Worm (Caenorhabditis elegans) whole organism, L4/young adult: ENCODE measurements around the gene pal-1.
"Not testable (repeated sequence)": the region's sequence is repeated elsewhere in the genome, so short reads cannot be mapped to it uniquely, and the experiment has no call there.

Source experiments
- W03F9.2 ChIP-seq: fragments of 150-350 bp; optimal IDR thresholded peaks from 2 replicates; lab custom pipeline; 2014; ENCODE audit warnings: missing biosample characterization, missing genetic modification characterization
- dao-5 ChIP-seq: sonication (generic microtip); optimal IDR thresholded peaks from 2 replicates; lab custom pipeline; 2016; ENCODE audit warnings: missing genotype, missing genetic modification characterization, moderate library complexity, missing compliant biosample characterization
- him-1 ChIP-seq: sonication (generic microtip); optimal IDR thresholded peaks from 2 replicates; lab custom pipeline; 2016; ENCODE audit warnings: missing genotype, missing genetic modification reagents, missing genetic modification characterization, missing compliant biosample characterization

pal-1 gene

DNA sequence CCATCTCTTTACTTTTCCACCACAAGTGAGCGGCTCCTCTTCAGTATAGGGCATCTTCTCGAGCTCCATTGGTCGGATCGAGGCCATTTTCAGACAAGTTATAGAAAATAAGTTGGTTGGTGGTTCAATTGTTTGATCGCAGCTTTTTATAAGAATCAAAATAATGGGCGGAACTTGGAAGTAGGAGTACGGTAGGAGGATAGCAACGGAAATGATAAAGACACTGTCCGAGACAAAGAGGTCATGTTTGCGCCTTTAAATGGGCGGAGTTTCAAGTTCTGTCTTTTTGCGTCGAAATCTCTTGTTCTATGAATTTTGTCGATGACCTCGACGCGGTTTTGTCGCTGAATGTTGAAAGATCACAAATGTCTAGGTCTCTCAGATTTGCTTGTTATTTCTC is 12.8 kb upstream of the pal-1 start, which contains the start of gene F26A1.8:
F26A1.8 (minus strand) TSS at position 101 of the 400 bp plus-strand sequence.
- TF ChIP-seq him-1 (tag; lab: Kevin White, UChicago) = no peak
- TF ChIP-seq dao-5 (tag; lab: Kevin White, UChicago) = no peak
- no peak for TF ChIP-seq W03F9.2

DNA sequence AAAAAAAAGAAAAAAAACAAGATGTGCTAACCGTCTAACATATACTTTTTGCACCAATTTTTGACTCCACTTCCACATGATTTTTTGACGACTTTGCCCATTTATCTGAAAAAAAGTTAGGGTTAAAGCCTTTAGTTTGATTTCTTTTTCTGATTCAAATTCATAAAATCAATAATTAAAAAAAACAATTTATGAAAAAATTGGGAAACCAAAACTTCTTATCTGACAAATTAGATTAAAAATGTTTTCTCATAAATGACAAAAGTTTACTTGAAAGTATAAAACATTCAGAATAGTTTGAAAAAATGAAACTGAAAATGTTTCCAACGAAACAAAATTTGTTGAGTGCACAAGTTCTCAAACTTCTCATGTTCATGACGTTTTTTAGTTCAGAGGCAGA is 10.5 kb upstream of the pal-1 start, which contains the start of gene F26A1.7:
F26A1.7 (minus strand) TSS at position 101 of the 400 bp plus-strand sequence.
- TF ChIP-seq him-1 (tag; lab: Kevin White, UChicago) = no peak

DNA sequence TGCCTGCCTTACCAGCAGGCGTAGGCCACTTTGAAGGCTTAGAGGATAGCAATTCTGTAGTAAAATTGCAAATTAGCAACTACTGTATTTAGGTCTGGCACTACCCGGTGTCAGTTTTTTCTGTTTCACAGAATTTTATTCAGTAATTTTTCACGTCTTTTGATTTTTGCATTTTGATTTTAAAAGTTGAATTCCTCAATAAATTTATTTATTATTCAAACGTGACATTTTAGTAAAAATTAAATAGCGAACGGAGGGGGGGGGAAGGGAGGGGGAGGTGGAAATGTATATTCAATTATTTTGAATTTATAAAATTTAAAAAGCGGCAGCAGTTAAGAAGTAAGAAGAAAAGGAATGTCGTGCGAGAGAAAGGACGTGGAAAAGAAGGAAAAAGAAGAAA is 7.9 kb upstream of the pal-1 start, which contains the start of gene F26A1.4:
F26A1.4 (plus strand) TSS at position 301 of the 400 bp plus-strand sequence.
- TF ChIP-seq dao-5 (tag; lab: Kevin White, UChicago) = no peak
- TF ChIP-seq him-1 (tag; lab: Kevin White, UChicago) = no peak
- no peak for TF ChIP-seq W03F9.2

DNA sequence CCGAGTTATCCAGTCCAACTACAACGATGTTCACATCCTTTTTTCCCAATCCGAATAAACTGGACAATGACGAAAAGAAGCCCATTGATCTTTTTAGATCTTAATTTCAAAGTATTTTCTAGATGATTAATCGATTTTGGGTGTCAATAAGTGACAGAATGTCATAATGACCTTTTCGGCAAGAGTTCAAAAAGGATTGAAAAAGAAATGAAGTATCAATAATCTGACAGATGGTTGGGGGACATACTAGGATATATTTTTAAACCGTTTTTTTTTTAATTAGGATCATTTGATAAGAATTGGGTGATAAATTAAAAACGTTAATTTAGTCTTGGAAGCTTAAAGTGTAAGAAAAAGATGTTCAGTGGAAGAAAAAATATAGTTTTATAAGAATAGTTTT is 5.4 kb upstream of the pal-1 start, which contains the start of gene arl-6:
arl-6 (minus strand) TSS at position 101 of the 400 bp plus-strand sequence.
- no peak for TF ChIP-seq him-1 (tag; lab: Kevin White, UChicago)
- TF ChIP-seq W03F9.2 = no peak
- no peak for TF ChIP-seq dao-5 (tag; lab: Kevin White, UChicago)

DNA sequence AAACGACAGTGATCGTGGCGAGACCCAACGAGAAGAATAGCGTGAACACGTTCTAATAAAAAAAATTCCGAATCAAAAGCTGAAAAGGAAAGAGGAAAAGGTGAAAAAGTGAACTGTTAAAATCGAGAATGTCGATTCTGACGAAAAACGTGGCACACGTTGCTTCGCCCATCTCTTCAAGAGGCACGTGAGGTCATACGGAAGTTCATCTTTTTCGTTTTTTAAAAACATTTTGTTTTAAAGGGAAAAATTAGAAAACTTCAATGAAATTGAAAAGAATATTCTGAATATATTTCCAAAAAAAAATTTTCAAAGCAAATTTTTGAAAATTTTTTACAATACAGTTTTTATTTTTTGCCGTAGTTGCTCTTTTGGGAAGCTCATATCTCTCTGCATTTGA is 1.8 kb upstream of the pal-1 start, which contains the start of gene C38D4.7:
C38D4.7 (minus strand) TSS at position 101 of the 400 bp plus-strand sequence.
- no peak for TF ChIP-seq dao-5 (tag; lab: Kevin White, UChicago)
- no peak for TF ChIP-seq W03F9.2
- no peak for TF ChIP-seq him-1 (tag; lab: Kevin White, UChicago)

ce11 chrIII:4808089-4808488 is 1.3 kb downstream of the pal-1 start:
- TF ChIP-seq W03F9.2 (no peak), him-1 (tag; lab: Kevin White, UChicago) (no peak), dao-5 (tag; lab: Kevin White, UChicago) (no peak)

- TF ChIP-seq dao-5 (tag; lab: Kevin White, UChicago) (no peak), W03F9.2 (no peak)
Measured at ce11 chrIII:4806345-4806744, 3.0 kb downstream of the pal-1 start.

- TF ChIP-seq dao-5 (tag; lab: Kevin White, UChicago) (no peak), W03F9.2 (no peak), him-1 (tag; lab: Kevin White, UChicago) (no peak)
Measured at ce11 chrIII:4802707-4803106, 6.7 kb downstream of the pal-1 start, which contains the start of gene metl-5. Gene metl-5 (plus strand): TSS chrIII:4803007.

DNA sequence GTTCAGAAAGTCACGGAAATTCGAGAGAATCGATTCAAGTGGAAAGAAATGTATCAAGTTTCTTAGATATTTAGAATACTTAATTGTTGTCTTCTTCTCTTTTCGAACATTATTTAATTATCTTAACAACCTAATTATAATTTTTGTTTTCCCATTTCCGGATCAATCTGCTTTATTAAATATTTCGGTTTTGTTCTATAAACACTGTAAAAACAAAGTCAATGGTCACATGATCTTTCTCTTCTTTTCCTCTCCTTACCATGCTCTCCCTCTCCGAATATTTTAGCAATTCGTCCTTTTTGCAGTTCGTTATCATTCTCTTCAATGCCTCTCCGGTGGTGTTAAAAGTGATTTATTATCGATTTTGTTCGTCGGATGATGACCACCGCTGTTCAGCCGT is 12.8 kb downstream of the pal-1 start, which contains the start of gene tag-325:
tag-325 (plus strand) TSS at position 301 of the 400 bp plus-strand sequence.
- no peak for TF ChIP-seq dao-5 (tag; lab: Kevin White, UChicago)
- no peak for TF ChIP-seq him-1 (tag; lab: Kevin White, UChicago)
- no peak for TF ChIP-seq W03F9.2

DNA sequence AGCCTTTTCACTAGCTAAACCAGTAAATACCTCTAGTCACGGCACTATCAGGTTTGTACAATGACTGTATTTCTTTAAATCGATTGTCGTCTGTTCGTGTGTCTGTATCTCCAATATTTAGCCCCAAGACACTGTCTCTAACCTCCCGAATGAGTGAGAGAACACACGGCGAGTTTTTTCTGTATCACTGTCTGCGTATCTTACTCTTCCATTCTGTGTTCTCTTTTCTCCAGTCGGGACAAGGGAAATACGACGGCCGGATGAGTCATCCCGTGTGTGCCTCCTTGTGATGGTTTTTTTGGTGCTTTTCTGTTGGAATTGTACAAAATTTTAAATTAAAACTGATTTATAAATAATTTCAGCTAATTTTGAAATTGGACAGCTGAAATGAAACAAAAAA is 13.3 kb downstream of the pal-1 start:
- TF ChIP-seq W03F9.2 = peak; percentile 33
- no peak for TF ChIP-seq dao-5 (tag; lab: Kevin White, UChicago)

DNA sequence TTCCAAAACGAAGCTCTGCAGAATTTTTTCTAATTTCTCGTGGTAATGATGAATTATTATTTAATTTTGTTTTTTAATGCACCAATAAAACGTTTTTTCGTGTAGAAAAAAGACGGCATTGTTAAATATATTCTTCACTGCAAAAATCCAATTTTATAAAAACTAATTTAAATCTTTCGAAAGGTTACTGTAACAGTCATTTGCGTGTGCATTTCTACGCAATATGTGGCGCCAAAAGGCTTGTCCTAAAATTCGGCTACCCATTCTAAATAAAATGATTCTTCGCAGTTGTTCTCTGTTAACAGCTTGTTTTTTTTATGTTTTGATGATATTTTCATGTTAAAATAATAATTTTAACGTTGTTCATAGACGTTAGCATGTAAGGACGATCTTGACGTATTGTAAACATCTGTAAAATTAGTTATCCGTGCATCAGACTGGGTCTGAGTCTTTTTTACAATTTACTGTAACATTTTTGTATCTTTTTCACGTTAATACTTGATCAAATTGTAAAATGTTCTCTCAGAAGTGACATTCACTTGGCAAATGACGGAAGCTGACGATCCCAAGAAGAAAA is 16.7 kb downstream of the pal-1 start, which contains the start of gene mip-1:
mip-1 (plus strand) TSS at position 527 of the 577 bp plus-strand sequence.
- TF ChIP-seq dao-5 (tag; lab: Kevin White, UChicago) (no peak), him-1 (tag; lab: Kevin White, UChicago) (no peak), W03F9.2 (no peak)

ce11 chrIII:4785714-4786113 is 23.7 kb downstream of the pal-1 start, which contains the start of gene mel-28:
Gene mel-28 (plus strand): TSS chrIII:4786080.
- no peak for TF ChIP-seq dao-5 (tag; lab: Kevin White, UChicago)
- TF ChIP-seq him-1 (tag; lab: Kevin White, UChicago) = no peak
- TF ChIP-seq W03F9.2 = no peak

ce11 chrIII:4785131-4785530 is 24.2 kb downstream of the pal-1 start, which contains the start of gene enu-3.2:
Gene enu-3.2 (minus strand): TSS chrIII:4785235.
- not testable (repeated sequence) for TF ChIP-seq W03F9.2; him-1 (tag; lab: Kevin White, UChicago); dao-5 (tag; lab: Kevin White, UChicago)

DNA sequence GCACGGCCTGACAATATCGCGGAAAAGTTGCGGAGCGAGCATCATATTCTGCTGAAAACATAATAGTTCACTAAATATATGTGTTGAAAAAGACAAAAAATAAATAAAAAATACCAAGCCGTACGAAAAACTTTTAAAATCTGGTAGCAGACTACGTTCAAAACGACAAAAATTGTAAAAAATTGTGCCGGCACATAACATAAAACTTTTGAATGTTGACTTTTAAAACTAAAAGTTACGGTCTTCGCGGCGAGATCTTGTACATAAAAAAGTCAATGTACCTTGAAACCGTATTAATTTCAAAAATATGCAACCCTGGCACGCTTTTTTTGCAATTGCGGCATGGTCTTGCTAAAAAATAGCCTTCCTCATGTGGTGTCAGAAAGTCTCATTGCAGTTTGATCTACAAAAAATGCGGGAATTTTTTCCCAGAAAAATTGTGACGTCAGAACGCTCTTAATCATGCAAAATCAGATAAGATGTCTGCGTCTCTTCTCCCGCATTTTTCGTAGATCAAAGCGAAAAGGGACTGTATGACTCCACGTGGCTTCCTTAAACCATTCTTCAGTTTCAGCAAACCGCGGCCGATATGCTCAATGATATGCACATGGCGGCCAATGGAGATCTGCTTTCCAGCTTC is 27.3 kb downstream of the pal-1 start, which contains the start of the genes gex-5 and C38D4.10:
gex-5 (minus strand) TSS at position 51 of the 640 bp plus-strand sequence.
C38D4.10 (plus strand) TSS at position 590 of the 640 bp plus-strand sequence.
- TF ChIP-seq W03F9.2; dao-5 (tag; lab: Kevin White, UChicago); him-1 (tag; lab: Kevin White, UChicago): not testable (repeated sequence)
